Fruit fly (Drosophila melanogaster) whole organism, embryonic: ENCODE measurements around the gene orion.

Experiments used
- Abd-B ChIP-seq: fragments of 200-800 bp; sonication (Bioruptor generic); optimal IDR thresholded peaks from 2 replicates; lab custom pipeline; 2018; ENCODE audit warnings: missing biosample characterization, mild to moderate bottlenecking, missing genetic modification characterization, moderate library complexity
- CG10147 ChIP-seq: fragments of 200-800 bp; sonication (Bioruptor generic); optimal IDR thresholded peaks from 2 replicates; lab custom pipeline; 2019; ENCODE audit warnings: missing biosample characterization, mild to moderate bottlenecking, missing genetic modification characterization, moderate library complexity
- CG10462 ChIP-seq: fragments of 200-800 bp; sonication (Bioruptor generic); optimal IDR thresholded peaks from 2 replicates; lab custom pipeline; 2016; ENCODE audit warnings: missing biosample characterization, missing genetic modification characterization
- CG10979 ChIP-seq: fragments of 200-800 bp; sonication (Bioruptor generic); optimal IDR thresholded peaks from 2 replicates; lab custom pipeline; 2018; ENCODE audit warnings: missing biosample characterization, mild to moderate bottlenecking, missing genetic modification characterization, moderate library complexity
- CG12236 ChIP-seq: fragments of 200-800 bp; sonication (Bioruptor generic); optimal IDR thresholded peaks from 2 replicates; lab custom pipeline; 2016; ENCODE audit warnings: missing biosample characterization, missing genetic modification characterization
- CG12659 ChIP-seq: fragments of 200-800 bp; sonication (Bioruptor generic); optimal IDR thresholded peaks from 3 replicates; lab custom pipeline; 2017; ENCODE audit warnings: mild to moderate bottlenecking, missing biosample characterization, missing genetic modification reagents, missing genetic modification characterization
- CG13424 ChIP-seq: fragments of 200-800 bp; sonication (Bioruptor generic); optimal IDR thresholded peaks from 2 replicates; lab custom pipeline; 2019; ENCODE audit warnings: missing biosample characterization, mild to moderate bottlenecking, missing genetic modification characterization, moderate library complexity
- CG15269 ChIP-seq: fragments of 200-800 bp; sonication (Bioruptor generic); optimal IDR thresholded peaks from 2 replicates; lab custom pipeline; 2018; ENCODE audit warnings: missing biosample characterization, mild to moderate bottlenecking, missing genetic modification characterization, moderate library complexity
- CG16815 ChIP-seq: fragments of 200-800 bp; sonication (Bioruptor generic); optimal IDR thresholded peaks from 3 replicates; lab custom pipeline; 2017; ENCODE audit warnings: missing biosample characterization, mild to moderate bottlenecking, missing genetic modification characterization
- CG17361 ChIP-seq: fragments of 200-800 bp; sonication (Bioruptor generic); IDR thresholded peaks from 3 replicates; pipeline ENCODE4 v1.3.6; 2022; ENCODE audit warnings: missing biosample characterization, missing genetic modification characterization
- CG2889 ChIP-seq: fragments of 200-800 bp; sonication (Bioruptor generic); IDR thresholded peaks from 3 replicates; pipeline ENCODE4 v1.3.6; 2022; ENCODE audit warnings: missing biosample characterization, missing genetic modification characterization
- CG4360 ChIP-seq: fragments of 200-800 bp; sonication (Bioruptor generic); IDR thresholded peaks from 2 replicates; pipeline ENCODE4 v1.3.6; 2022; ENCODE audit warnings: missing biosample characterization, missing genetic modification characterization
- CG4404 ChIP-seq: fragments of 200-800 bp; sonication (Bioruptor generic); IDR thresholded peaks from 2 replicates; pipeline ENCODE4 v1.3.6; 2022; ENCODE audit warnings: missing biosample characterization, missing genetic modification characterization
- CG4707 ChIP-seq: fragments of 200-800 bp; sonication (Bioruptor generic); optimal IDR thresholded peaks from 2 replicates; lab custom pipeline; 2018; ENCODE audit warnings: missing biosample characterization, mild to moderate bottlenecking, missing genetic modification characterization, moderate library complexity
- CG6254 ChIP-seq: fragments of 200-800 bp; sonication (Bioruptor generic); optimal IDR thresholded peaks from 3 replicates; lab custom pipeline; 2017; ENCODE audit warnings: mild to moderate bottlenecking, missing biosample characterization, missing genetic modification reagents, missing genetic modification characterization
- CG6654 ChIP-seq: fragments of 200-800 bp; sonication (Bioruptor generic); optimal IDR thresholded peaks from 2 replicates; lab custom pipeline; 2017; ENCODE audit warnings: missing biosample characterization, mild to moderate bottlenecking, missing genetic modification characterization
- CG7987 ChIP-seq: fragments of 200-800 bp; sonication (Bioruptor generic); optimal IDR thresholded peaks from 2 replicates; lab custom pipeline; 2018; ENCODE audit warnings: missing biosample characterization, mild to moderate bottlenecking, missing genetic modification characterization, moderate library complexity
- CG8089 ChIP-seq: fragments of 200-800 bp; sonication (Bioruptor generic); optimal IDR thresholded peaks from 3 replicates; lab custom pipeline; 2016; ENCODE audit warnings: missing biosample characterization, missing genetic modification characterization
- CG8281 ChIP-seq: fragments of 200-800 bp; sonication (Bioruptor generic); optimal IDR thresholded peaks from 2 replicates; lab custom pipeline; 2018; ENCODE audit warnings: missing biosample characterization, mild to moderate bottlenecking, missing genetic modification characterization, moderate library complexity
- CG9876 ChIP-seq: fragments of 200-800 bp; sonication (Bioruptor generic); optimal IDR thresholded peaks from 2 replicates; lab custom pipeline; 2016; ENCODE audit warnings: missing biosample characterization, missing genetic modification characterization
- CrebB ChIP-seq: fragments of 200-800 bp; sonication (Bioruptor generic); optimal IDR thresholded peaks from 3 replicates; lab custom pipeline; 2018; ENCODE audit warnings: missing biosample characterization, mild to moderate bottlenecking, missing genetic modification characterization
- D19B ChIP-seq: fragments of 200-800 bp; sonication (Bioruptor generic); optimal IDR thresholded peaks from 2 replicates; lab custom pipeline; 2017; ENCODE audit warnings: missing biosample characterization, mild to moderate bottlenecking, missing genetic modification characterization
- Dad ChIP-seq: fragments of 200-800 bp; sonication (Bioruptor generic); optimal IDR thresholded peaks from 3 replicates; lab custom pipeline; 2016; ENCODE audit warnings: missing biosample characterization, missing genetic modification characterization
- Dfd ChIP-seq, 2 experiments: fragments of >200 bp; optimal IDR thresholded peaks; 2 replicates each; lab custom pipeline; 2017; ENCODE audit warnings: missing biosample characterization in 2 of 2, missing genetic modification characterization in 2 of 2
- HLH54F ChIP-seq: fragments of 200-800 bp; sonication (Bioruptor generic); optimal IDR thresholded peaks from 3 replicates; lab custom pipeline; 2016; ENCODE audit warnings: missing biosample characterization, missing genetic modification characterization
- MTF-1 ChIP-seq: fragments of 200-800 bp; sonication (Bioruptor generic); optimal IDR thresholded peaks from 2 replicates; lab custom pipeline; 2018; ENCODE audit warnings: missing biosample characterization, mild to moderate bottlenecking, missing genetic modification characterization, borderline replicate concordance
- NK7.1 ChIP-seq: fragments of 200-800 bp; sonication (Bioruptor generic); optimal IDR thresholded peaks from 3 replicates; lab custom pipeline; 2016; ENCODE audit warnings: missing biosample characterization, missing genetic modification characterization
- Opbp ChIP-seq: fragments of 200-800 bp; sonication (Bioruptor generic); IDR thresholded peaks from 3 replicates; pipeline ENCODE4 v1.3.6; 2022; ENCODE audit warnings: missing biosample characterization, missing genetic modification characterization; ENCODE audit not compliant: partially characterized antibody
- PHDP ChIP-seq: fragments of 200-800 bp; sonication (Bioruptor generic); optimal IDR thresholded peaks from 3 replicates; lab custom pipeline; 2018; ENCODE audit warnings: missing biosample characterization, mild to moderate bottlenecking, missing genetic modification characterization, moderate library complexity
- Poxn ChIP-seq: fragments of 200-800 bp; sonication (Bioruptor generic); IDR thresholded peaks from 2 replicates; pipeline ENCODE4 v1.3.6; 2022; ENCODE audit warnings: missing biosample characterization, missing genetic modification characterization
- ash1 ChIP-seq: fragments of 200-800 bp; sonication (Bioruptor generic); optimal IDR thresholded peaks from 2 replicates; lab custom pipeline; 2018; ENCODE audit warnings: missing biosample characterization, mild to moderate bottlenecking, missing genetic modification characterization
- bab2 ChIP-seq: fragments of 200-800 bp; sonication (Bioruptor generic); optimal IDR thresholded peaks from 2 replicates; lab custom pipeline; 2016; ENCODE audit warnings: missing biosample characterization, missing genetic modification characterization
- btn ChIP-seq: fragments of 200-800 bp; sonication (Bioruptor generic); optimal IDR thresholded peaks from 2 replicates; lab custom pipeline; 2016; ENCODE audit warnings: missing biosample characterization, missing genetic modification characterization
- chn ChIP-seq: fragments of 200-800 bp; sonication (Bioruptor generic); optimal IDR thresholded peaks from 2 replicates; lab custom pipeline; 2016; ENCODE audit warnings: missing biosample characterization, missing genetic modification characterization
- dan ChIP-seq: fragments of 200-800 bp; sonication (Bioruptor generic); IDR thresholded peaks from 2 replicates; pipeline ENCODE4 v1.3.6; 2022; ENCODE audit warnings: missing biosample characterization, missing genetic modification characterization
- en ChIP-seq: fragments of 200-800 bp; sonication (Bioruptor generic); optimal IDR thresholded peaks from 2 replicates; lab custom pipeline; 2016; ENCODE audit warnings: missing biosample characterization, missing genetic modification characterization
- klu ChIP-seq: fragments of 200-800 bp; sonication (Bioruptor generic); IDR thresholded peaks from 2 replicates; pipeline ENCODE4 v1.3.6; 2022; ENCODE audit warnings: missing biosample characterization, missing genetic modification characterization
- kni ChIP-seq: fragments of 200-800 bp; sonication (Bioruptor generic); optimal IDR thresholded peaks from 3 replicates; lab custom pipeline; 2017; ENCODE audit warnings: mild to moderate bottlenecking, missing biosample characterization, missing genetic modification reagents, missing genetic modification characterization
- pros ChIP-seq: fragments of 200-800 bp; sonication (Bioruptor generic); optimal IDR thresholded peaks from 3 replicates; lab custom pipeline; 2019; ENCODE audit warnings: missing biosample characterization, mild to moderate bottlenecking, missing genetic modification characterization, moderate library complexity
- pum ChIP-seq: fragments of 200-800 bp; sonication (Bioruptor generic); optimal IDR thresholded peaks from 2 replicates; lab custom pipeline; 2016; ENCODE audit warnings: missing biosample characterization, missing genetic modification characterization
- schlank ChIP-seq: fragments of 200-800 bp; sonication (Bioruptor generic); optimal IDR thresholded peaks from 2 replicates; lab custom pipeline; 2018; ENCODE audit warnings: missing biosample characterization, mild to moderate bottlenecking, missing genetic modification characterization
- scrt ChIP-seq: fragments of 200-800 bp; sonication (Bioruptor generic); optimal IDR thresholded peaks from 2 replicates; lab custom pipeline; 2018; ENCODE audit warnings: missing biosample characterization, mild to moderate bottlenecking, missing genetic modification characterization, moderate library complexity
- sens-2 ChIP-seq: fragments of 200-800 bp; sonication (Bioruptor generic); IDR thresholded peaks from 2 replicates; pipeline ENCODE4 v1.3.6; 2022; ENCODE audit warnings: missing biosample characterization, missing genetic modification characterization
- slbo ChIP-seq: fragments of 200-800 bp; sonication (Bioruptor generic); IDR thresholded peaks from 2 replicates; pipeline ENCODE4 v1.3.6; 2022; ENCODE audit warnings: missing biosample characterization, missing genetic modification characterization
- slp2 ChIP-seq: fragments of 200-800 bp; sonication (Bioruptor generic); optimal IDR thresholded peaks from 2 replicates; lab custom pipeline; 2016; ENCODE audit warnings: missing biosample characterization, missing genetic modification characterization
- sug ChIP-seq: fragments of 200-800 bp; optimal IDR thresholded peaks from 2 replicates; lab custom pipeline; 2019; ENCODE audit warnings: missing biosample characterization, mild to moderate bottlenecking, missing genetic modification characterization, moderate library complexity
- tgo ChIP-seq: fragments of 200-800 bp; sonication (Bioruptor generic); IDR thresholded peaks from 3 replicates; pipeline ENCODE4 v1.3.6; 2022; ENCODE audit warnings: missing biosample characterization, missing genetic modification characterization
- toy ChIP-seq: fragments of 200-800 bp; sonication (Bioruptor generic); IDR thresholded peaks from 2 replicates; pipeline ENCODE4 v1.3.6; 2022; ENCODE audit warnings: missing biosample characterization, missing genetic modification characterization
- twi ChIP-seq: fragments of 200-800 bp; optimal IDR thresholded peaks from 2 replicates; lab custom pipeline; 2019; ENCODE audit warnings: missing biosample characterization, mild to moderate bottlenecking, missing genetic modification characterization, moderate library complexity

orion gene

dm6 chrX:7908239-7909068 lies 38.3 kb downstream of the orion start, which contains the start of the genes dpr14 and spidey (continued):
- peak; percentile 95 for TF ChIP-seq sug (tag; lab: Kevin White, UChicago)
- peak; percentile 86 for TF ChIP-seq CG17361
- peak; percentile 92 for TF ChIP-seq CG13424 (tag; lab: Kevin White, UChicago)
- peak; percentile 74 for TF ChIP-seq CG16815 (GFP tag; lab: Kevin White, UChicago)
- TF ChIP-seq pros (GFP tag; lab: Kevin White, UChicago): peak; percentile 78
- TF ChIP-seq CG8089 (GFP tag; lab: Kevin White, UChicago): peak; percentile 75
- TF ChIP-seq toy: peak; percentile 78
- peak; percentile 85 for TF ChIP-seq CG2889 (GFP tag; lab: Robert Waterston, UW)
- peak; percentile 77 for TF ChIP-seq klu (GFP tag; lab: Robert Waterston, UW)
- peak; percentile 92 for TF ChIP-seq CG12659 (GFP tag; lab: Kevin White, UChicago)
- peak; percentile 75 for TF ChIP-seq Poxn
- TF ChIP-seq CG12236 (GFP tag; lab: Kevin White, UChicago): peak; percentile 72
- TF ChIP-seq pum: peak; percentile 82
- peak; percentile 69 for TF ChIP-seq CG4404 (GFP tag; lab: Robert Waterston, UW)
- TF ChIP-seq dan: peak; percentile 41; the same call in 1 of the 2 replicates
- peak; percentile 79 for TF ChIP-seq CG6254 (GFP tag; lab: Kevin White, UChicago)
- peak; percentile 77 for TF ChIP-seq btn (GFP tag; lab: Kevin White, UChicago)
- peak; percentile 87 for TF ChIP-seq schlank (tag; lab: Kevin White, UChicago)
- peak; percentile 93 for TF ChIP-seq tgo (GFP tag; lab: Robert Waterston, UW)
- peak; percentile 46; the same call in 1 of the 2 replicates for TF ChIP-seq sens-2 (GFP tag; lab: Robert Waterston, UW)
- TF ChIP-seq Dad (GFP tag; lab: Kevin White, UChicago): peak; percentile 79
- TF ChIP-seq HLH54F (GFP tag; lab: Kevin White, UChicago): peak; percentile 92
- peak; percentile 84 for TF ChIP-seq CG10147 (GFP tag; lab: Kevin White, UChicago)
- peak; percentile 78 for TF ChIP-seq twi
- TF ChIP-seq kni (GFP tag; lab: Kevin White, UChicago): peak; percentile 86
- TF ChIP-seq CG7987 (GFP tag; lab: Kevin White, UChicago): peak; percentile 78
- TF ChIP-seq chn (GFP tag; lab: Kevin White, UChicago): peak; percentile 80
- peak; percentile 73 for TF ChIP-seq CG9876
- peak; percentile 42 for TF ChIP-seq CG4360 (GFP tag; lab: Robert Waterston, UW)
- TF ChIP-seq CG6654 (GFP tag; lab: Kevin White, UChicago): peak; percentile 74
- TF ChIP-seq CG8281 (tag; lab: Kevin White, UChicago): peak; percentile 61
- no peak for TF ChIP-seq Dfd (GFP tag; optimal IDR thresholded peaks at IDR 0.05; lab: Kevin White, UChicago)
- peak; percentile 78 for TF ChIP-seq Abd-B (GFP tag; lab: Kevin White, UChicago)
- TF ChIP-seq CG15269: peak; percentile 94
- TF ChIP-seq D19B: peak; percentile 80
- TF ChIP-seq PHDP: peak; percentile 93
- no peak for TF ChIP-seq ash1 (GFP tag; lab: Kevin White, UChicago)
- TF ChIP-seq CG10979: peak; percentile 87
- TF ChIP-seq slbo: peak; percentile 94
- peak; percentile 83 for TF ChIP-seq slp2 (GFP tag; lab: Kevin White, UChicago)
- TF ChIP-seq CrebB (tag; lab: Kevin White, UChicago): peak; percentile 87
- peak; percentile 38 for TF ChIP-seq NK7.1 (GFP tag; lab: Kevin White, UChicago)
- TF ChIP-seq CG4707 (GFP tag; lab: Kevin White, UChicago): peak; percentile 62
- TF ChIP-seq en (GFP tag; lab: Kevin White, UChicago): peak; percentile 38
- peak; percentile 72 for TF ChIP-seq MTF-1 (GFP tag; lab: Kevin White, UChicago)
- TF ChIP-seq CG10462 (GFP tag; lab: Kevin White, UChicago): peak; percentile 62
- peak; percentile 82 for TF ChIP-seq bab2
- TF ChIP-seq scrt (GFP tag; lab: Kevin White, UChicago): peak; percentile 90
- 0 out of 3 replicates have a peak, but pooled peaks have one; percentile 7 for TF ChIP-seq Opbp (GFP tag; lab: Robert Waterston, UW)
